Worm (Caenorhabditis elegans) whole organism, late embryonic: ENCODE data around the gene srh-266.
A peak's percentile ranks its signal among the peaks of the same experiment; 100 is the strongest.

ENCODE experiments used
- F13H6.1 ChIP-seq: sonication (generic microtip); optimal IDR thresholded peaks from 2 replicates; lab custom pipeline; 2016; ENCODE audit warnings: missing genetic modification characterization, missing compliant biosample characterization
- K02D7.2 ChIP-seq: sonication (generic microtip); optimal IDR thresholded peaks from 2 replicates; lab custom pipeline; 2017; ENCODE audit warnings: mild to moderate bottlenecking, missing genetic modification characterization, missing compliant biosample characterization
- T23F11.4 ChIP-seq: fragments of 200-800 bp; sonication (Bioruptor generic); optimal IDR thresholded peaks from 2 replicates; lab custom pipeline; 2018; ENCODE audit warnings: mild to moderate bottlenecking, missing genetic modification characterization, missing compliant biosample characterization
- ama-1 ChIP-seq: fragments of 150-350 bp; optimal IDR thresholded peaks from 2 replicates; lab custom pipeline; 2014
- ceh-19 ChIP-seq: fragments of 200-800 bp; sonication (Bioruptor generic); optimal IDR thresholded peaks from 2 replicates; lab custom pipeline; 2018; ENCODE audit warnings: mild to moderate bottlenecking, missing genetic modification characterization, missing compliant biosample characterization
- ceh-24 ChIP-seq: sonication (generic microtip); optimal IDR thresholded peaks from 2 replicates; lab custom pipeline; 2016; ENCODE audit warnings: mild to moderate bottlenecking, missing genetic modification characterization, missing compliant biosample characterization
- ceh-30 ChIP-seq: fragments of 150-350 bp; optimal IDR thresholded peaks from 2 replicates; lab custom pipeline; 2014; ENCODE audit warnings: missing biosample characterization, missing genetic modification characterization
- ceh-31 ChIP-seq: sonication (generic microtip); optimal IDR thresholded peaks from 2 replicates; lab custom pipeline; 2016; ENCODE audit warnings: missing genetic modification characterization, missing compliant biosample characterization
- ceh-34 ChIP-seq: sonication (generic microtip); optimal IDR thresholded peaks from 2 replicates; lab custom pipeline; 2016; ENCODE audit warnings: mild to moderate bottlenecking, missing genetic modification characterization, missing compliant biosample characterization
- ceh-45 ChIP-seq: fragments of 200-800 bp; sonication (Bioruptor generic); IDR thresholded peaks from 2 replicates; pipeline ENCODE4 v1.3.6; 2022; ENCODE audit warnings: missing genetic modification reagents, missing genetic modification characterization, missing compliant biosample characterization
- ceh-9 ChIP-seq: sonication (generic microtip); optimal IDR thresholded peaks from 2 replicates; lab custom pipeline; 2016; ENCODE audit warnings: mild to moderate bottlenecking, missing genetic modification characterization, inconsistent platforms, missing compliant biosample characterization
- elt-2 ChIP-seq: sonication (generic microtip); optimal IDR thresholded peaks from 2 replicates; lab custom pipeline; 2016; ENCODE audit warnings: missing genetic modification reagents, missing genetic modification characterization, missing compliant biosample characterization
- elt-4 ChIP-seq: sonication (generic microtip); optimal IDR thresholded peaks from 2 replicates; lab custom pipeline; 2016; ENCODE audit warnings: missing genetic modification characterization, missing compliant biosample characterization
- fax-1 ChIP-seq: sonication (generic microtip); optimal IDR thresholded peaks from 2 replicates; lab custom pipeline; 2016; ENCODE audit warnings: missing genotype, missing genetic modification characterization, missing compliant biosample characterization
- fkh-10 ChIP-seq: fragments of 150-350 bp; optimal IDR thresholded peaks from 2 replicates; lab custom pipeline; 2014; ENCODE audit warnings: missing biosample characterization, missing genetic modification reagents, missing genetic modification characterization
- fkh-6 ChIP-seq: sonication (generic microtip); optimal IDR thresholded peaks from 2 replicates; lab custom pipeline; 2016; ENCODE audit warnings: missing genetic modification characterization, missing compliant biosample characterization
- gmeb-2 ChIP-seq: sonication (generic microtip); optimal IDR thresholded peaks from 2 replicates; lab custom pipeline; 2016; ENCODE audit warnings: missing genetic modification characterization, inconsistent platforms, missing compliant biosample characterization
- hlh-13 ChIP-seq: fragments of 200-800 bp; sonication (Bioruptor generic); optimal IDR thresholded peaks from 2 replicates; lab custom pipeline; 2018; ENCODE audit warnings: mild to moderate bottlenecking, missing genetic modification characterization, missing compliant biosample characterization
- hlh-30 ChIP-seq: sonication (generic microtip); optimal IDR thresholded peaks from 2 replicates; lab custom pipeline; 2017; ENCODE audit warnings: antibody characterized with exemption, missing genetic modification characterization, missing compliant biosample characterization; ENCODE audit not compliant: insufficient read depth
- hlh-6 ChIP-seq: sonication (generic microtip); optimal IDR thresholded peaks from 2 replicates; lab custom pipeline; 2016; ENCODE audit warnings: missing genotype, missing genetic modification characterization, missing compliant biosample characterization
- lim-6 ChIP-seq: sonication (generic microtip); optimal IDR thresholded peaks from 2 replicates; lab custom pipeline; 2016; ENCODE audit warnings: missing genetic modification characterization, missing compliant biosample characterization
- nfya-1 ChIP-seq: sonication (generic microtip); optimal IDR thresholded peaks from 2 replicates; lab custom pipeline; 2017; ENCODE audit warnings: missing genetic modification characterization, mild to moderate bottlenecking, missing compliant biosample characterization, antibody characterized with exemption, moderate library complexity
- nhr-11 ChIP-seq: fragments of 150-350 bp; optimal IDR thresholded peaks from 2 replicates; lab custom pipeline; 2014; ENCODE audit warnings: missing biosample characterization, missing genetic modification characterization
- npax-4 ChIP-seq: sonication (generic microtip); optimal IDR thresholded peaks from 2 replicates; lab custom pipeline; 2016; ENCODE audit warnings: missing genetic modification characterization, missing compliant biosample characterization
- odd-2 ChIP-seq: sonication (generic microtip); optimal IDR thresholded peaks from 2 replicates; lab custom pipeline; 2017; ENCODE audit warnings: antibody characterized with exemption, mild to moderate bottlenecking, missing genetic modification characterization, missing compliant biosample characterization
- pag-3 ChIP-seq: sonication (generic microtip); optimal IDR thresholded peaks from 2 replicates; lab custom pipeline; 2016; ENCODE audit warnings: missing compliant biosample characterization, missing genetic modification characterization, borderline replicate concordance
- pat-9 ChIP-seq: fragments of 200-800 bp; sonication (Bioruptor generic); optimal IDR thresholded peaks from 2 replicates; lab custom pipeline; 2018; ENCODE audit warnings: mild to moderate bottlenecking, missing genetic modification characterization, moderate library complexity, missing compliant biosample characterization
- pros-1 ChIP-seq: fragments of 150-350 bp; optimal IDR thresholded peaks from 2 replicates; lab custom pipeline; 2014; ENCODE audit warnings: missing biosample characterization, missing genetic modification reagents, missing genetic modification characterization
- ref-2 ChIP-seq: sonication (generic microtip); optimal IDR thresholded peaks from 2 replicates; lab custom pipeline; 2016; ENCODE audit warnings: missing genetic modification characterization, missing compliant biosample characterization
- sdc-2 ChIP-seq: sonication (generic microtip); optimal IDR thresholded peaks from 2 replicates; lab custom pipeline; 2016; ENCODE audit warnings: missing genotype, missing genetic modification characterization, missing compliant biosample characterization
- sox-4 ChIP-seq: sonication (generic microtip); optimal IDR thresholded peaks from 2 replicates; lab custom pipeline; 2017; ENCODE audit warnings: mild to moderate bottlenecking, missing genetic modification characterization, inconsistent platforms, missing compliant biosample characterization
- syd-9 ChIP-seq: sonication (generic microtip); optimal IDR thresholded peaks from 2 replicates; lab custom pipeline; 2016; ENCODE audit warnings: mild to moderate bottlenecking, missing genetic modification characterization, moderate library complexity, missing compliant biosample characterization
- tbx-2 ChIP-seq: sonication (generic microtip); optimal IDR thresholded peaks from 2 replicates; lab custom pipeline; 2016; ENCODE audit warnings: missing genetic modification characterization, missing compliant biosample characterization
- tbx-7 ChIP-seq: sonication (generic microtip); optimal IDR thresholded peaks from 2 replicates; lab custom pipeline; 2016; ENCODE audit warnings: missing genotype, missing genetic modification characterization, missing compliant biosample characterization
- unc-42 ChIP-seq: sonication (generic microtip); optimal IDR thresholded peaks from 2 replicates; lab custom pipeline; 2016; ENCODE audit warnings: missing genotype, missing genetic modification characterization, missing compliant biosample characterization
- unc-86 ChIP-seq: sonication (generic microtip); optimal IDR thresholded peaks from 2 replicates; lab custom pipeline; 2016; ENCODE audit warnings: missing genetic modification characterization, missing compliant biosample characterization
- ztf-16 ChIP-seq: sonication (generic microtip); optimal IDR thresholded peaks from 2 replicates; lab custom pipeline; 2017; ENCODE audit warnings: missing genetic modification characterization, missing compliant biosample characterization

The srh-266 gene

ce11 chrV:636281-636680 lies 28.3 kb upstream of the srh-266 start, which contains the start of gene pals-31:
pals-31 (plus strand) TSS chrV:636581.
- TF ChIP-seq tbx-2 (no peak), pag-3 (no peak), sdc-2 (tag; lab: Kevin White, UChicago) (no peak), nhr-11 (tag; lab: Kevin White, UChicago) (no peak), hlh-13 (GFP tag; lab: Kevin White, UChicago) (no peak), fkh-6 (no peak), hlh-6 (tag; lab: Kevin White, UChicago) (no peak), F13H6.1 (no peak), npax-4 (tag; lab: Kevin White, UChicago) (no peak), ceh-24 (tag; lab: Kevin White, UChicago) (no peak), ceh-30 (no peak), ceh-34 (tag; lab: Kevin White, UChicago) (no peak), lim-6 (tag; lab: Kevin White, UChicago) (no peak), ref-2 (tag; lab: Kevin White, UChicago) (no peak), unc-86 (tag; lab: Kevin White, UChicago) (no peak), ztf-16 (tag; lab: Kevin White, UChicago) (no peak), hlh-30 (tag; lab: Kevin White, UChicago) (no peak), elt-2 (tag; lab: Kevin White, UChicago) (no peak), elt-4 (tag; lab: Kevin White, UChicago) (no peak), ama-1 (lab: Kevin White, UChicago) (no peak)

- TF ChIP-seq nhr-11 (tag; lab: Kevin White, UChicago) (no peak), ceh-9 (tag; lab: Kevin White, UChicago) (no peak), sox-4 (no peak), syd-9 (tag; lab: Kevin White, UChicago) (no peak), tbx-7 (tag; lab: Kevin White, UChicago) (no peak), hlh-30 (tag; lab: Kevin White, UChicago) (no peak), gmeb-2 (tag; lab: Kevin White, UChicago) (no peak), pros-1 (no peak), sdc-2 (tag; lab: Kevin White, UChicago) (no peak), ceh-24 (tag; lab: Kevin White, UChicago) (no peak), ceh-31 (tag; lab: Kevin White, UChicago) (no peak), lim-6 (tag; lab: Kevin White, UChicago) (no peak), pat-9 (tag; lab: Kevin White, UChicago) (no peak), fkh-10 (GFP tag; lab: Kevin White, UChicago) (no peak), unc-42 (tag; lab: Kevin White, UChicago) (no peak), K02D7.2 (no peak), T23F11.4 (GFP tag; lab: Kevin White, UChicago) (no peak)
These were observed 26.3 kb upstream of the srh-266 start, which contains the start of gene srj-37 for ce11 chrV:638328-638727. srj-37 (plus strand) TSS chrV:638628.

ce11 chrV:642750-643149 lies 21.8 kb upstream of the srh-266 start, which contains the start of gene nhr-190:
nhr-190 (minus strand) TSS chrV:642924.
- peak; percentile 29 for TF ChIP-seq hlh-30 (tag; lab: Kevin White, UChicago)
- TF ChIP-seq odd-2 = no peak
- no peak for TF ChIP-seq fax-1 (tag; lab: Kevin White, UChicago)
- no peak for TF ChIP-seq ceh-19 (GFP tag; lab: Kevin White, UChicago)
- no peak for TF ChIP-seq tbx-7 (tag; lab: Kevin White, UChicago)
- no peak for TF ChIP-seq sox-4
- TF ChIP-seq ceh-45 (GFP tag; lab: Robert Waterston, UW) = no peak
- TF ChIP-seq fkh-10 (GFP tag; lab: Kevin White, UChicago) = no peak
- TF ChIP-seq pag-3 = no peak
- no peak for TF ChIP-seq ref-2 (tag; lab: Kevin White, UChicago)
- no peak for TF ChIP-seq tbx-2
- peak; percentile 18 for TF ChIP-seq nfya-1 (tag; lab: Kevin White, UChicago)
